Fruit fly (Drosophila melanogaster): Measurements from ENCODE around the gene CG6168.

dm6 chr3L:11284091-11285023 is 37.2 kb downstream of the CG6168 start:
- TF ChIP-seq eg (GFP tag; IDR thresholded peaks at IDR 0.05) (no peak), acj6 (GFP tag; optimal IDR thresholded peaks at IDR 0.05) (no peak), CG3919 (GFP tag; optimal IDR thresholded peaks at IDR 0.05) (no peak), CG3032 (tag; optimal IDR thresholded peaks at IDR 0.05) (no peak), CG6854 (GFP tag; optimal IDR thresholded peaks at IDR 0.05) (no peak)
